Worm (Caenorhabditis elegans): Measurements from ENCODE around the gene ceeh-2.

The ceeh-2 gene

DNA sequence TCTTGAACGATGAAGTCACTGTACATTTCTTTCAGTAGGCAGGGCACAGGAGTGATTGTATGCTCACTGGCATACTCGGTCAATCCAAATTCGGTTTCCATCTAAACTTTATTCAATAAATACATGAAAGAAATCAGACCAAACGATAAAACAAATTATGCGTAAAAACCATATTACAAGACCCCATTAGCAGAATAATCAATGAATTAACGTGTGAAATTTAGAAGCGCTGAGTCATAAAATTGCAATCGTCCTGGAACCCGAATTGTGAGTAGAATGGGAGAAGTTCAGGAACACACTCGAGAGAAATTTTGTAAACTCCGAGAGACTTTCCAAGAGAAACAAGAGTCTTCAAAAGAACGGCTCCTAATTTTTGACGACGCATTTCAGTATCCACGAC is 38.3 kb downstream of the ceeh-2 start, which contains the start of gene B0024.11:
Gene B0024.11, minus strand, starts transcription at position 101 of the 400 bp plus-strand sequence.
- TF ChIP-seq aly-2 (tag; optimal IDR thresholded peaks at IDR 0.05), result no peak
- no peak for TF ChIP-seq ZK546.5 (tag; optimal IDR thresholded peaks at IDR 0.05)
- TF ChIP-seq pqm-1 (tag; optimal IDR thresholded peaks at IDR 0.05), result no peak
- no peak for TF ChIP-seq nhr-237 (tag; optimal IDR thresholded peaks at IDR 0.05)
- TF ChIP-seq ceh-9 (tag; optimal IDR thresholded peaks at IDR 0.05), result no peak
- no peak for TF ChIP-seq elt-3 (tag; optimal IDR thresholded peaks at IDR 0.05)
- no peak for TF ChIP-seq fos-1 (tag; optimal IDR thresholded peaks at IDR 0.05)
- TF ChIP-seq ceh-16 (tag; optimal IDR thresholded peaks at IDR 0.05), result no peak
- TF ChIP-seq eor-1 (tag; optimal IDR thresholded peaks at IDR 0.05), result no peak
- TF ChIP-seq R02D3.7 (tag; optimal IDR thresholded peaks at IDR 0.05), result no peak
- TF ChIP-seq nhr-28 (tag; optimal IDR thresholded peaks at IDR 0.05), result no peak
- no peak for TF ChIP-seq lin-15B (tag; optimal IDR thresholded peaks at IDR 0.05)
- TF ChIP-seq egl-5 (tag; optimal IDR thresholded peaks at IDR 0.05), result no peak
- no peak for TF ChIP-seq tbx-2 (tag; optimal IDR thresholded peaks at IDR 0.05)
- no peak for TF ChIP-seq hmg-11 (tag; optimal IDR thresholded peaks at IDR 0.05)
- TF ChIP-seq fkh-2 (tag; optimal IDR thresholded peaks at IDR 0.05), result no peak
- no peak for TF ChIP-seq jun-1 (tag; optimal IDR thresholded peaks at IDR 0.05)
- TF ChIP-seq unc-39 (tag; optimal IDR thresholded peaks at IDR 0.05), result no peak

DNA sequence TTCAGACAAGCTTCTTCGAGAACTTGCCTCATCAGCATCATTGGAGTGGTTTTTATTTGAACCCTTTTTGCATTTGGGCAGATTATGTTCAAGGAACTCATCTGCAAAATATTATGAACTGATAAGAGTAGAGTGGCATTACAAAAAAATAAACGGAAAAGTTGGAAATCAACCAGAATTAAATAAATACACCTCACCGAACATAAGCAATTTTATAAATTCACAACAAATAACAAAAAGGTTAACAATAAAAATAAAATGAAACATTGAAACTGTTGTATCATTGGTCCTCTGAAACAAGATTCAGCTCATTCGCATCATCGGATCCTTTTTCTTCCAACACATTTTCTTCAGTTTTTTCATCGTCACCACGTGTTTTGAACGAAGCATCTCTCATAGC is 40.4 kb downstream of the ceeh-2 start, which contains the start of gene asps-1:
Gene asps-1, minus strand, starts transcription at position 101 of the 400 bp plus-strand sequence.
- TF ChIP-seq nhr-23 (tag; optimal IDR thresholded peaks at IDR 0.05) (no peak), elt-2 (tag; optimal IDR thresholded peaks at IDR 0.05) (no peak), aly-2 (tag; optimal IDR thresholded peaks at IDR 0.05) (no peak), elt-1 (tag; optimal IDR thresholded peaks at IDR 0.05) (no peak), snpc-4 (tag; optimal IDR thresholded peaks at IDR 0.05) (no peak), nhr-11 (tag; optimal IDR thresholded peaks at IDR 0.05) (no peak), ceh-16 (tag; optimal IDR thresholded peaks at IDR 0.05) (no peak), unc-39 (tag; optimal IDR thresholded peaks at IDR 0.05) (no peak), lin-15B (tag; optimal IDR thresholded peaks at IDR 0.05) (no peak), zag-1 (tag; optimal IDR thresholded peaks at IDR 0.05) (no peak), fkh-10 (GFP tag; optimal IDR thresholded peaks at IDR 0.05) (no peak), nhr-28 (tag; optimal IDR thresholded peaks at IDR 0.05) (no peak), unc-62 (GFP tag; optimal IDR thresholded peaks at IDR 0.05) (no peak), fos-1 (tag; optimal IDR thresholded peaks at IDR 0.05) (no peak), pha-4 (tag; optimal IDR thresholded peaks at IDR 0.05) (no peak)

DNA sequence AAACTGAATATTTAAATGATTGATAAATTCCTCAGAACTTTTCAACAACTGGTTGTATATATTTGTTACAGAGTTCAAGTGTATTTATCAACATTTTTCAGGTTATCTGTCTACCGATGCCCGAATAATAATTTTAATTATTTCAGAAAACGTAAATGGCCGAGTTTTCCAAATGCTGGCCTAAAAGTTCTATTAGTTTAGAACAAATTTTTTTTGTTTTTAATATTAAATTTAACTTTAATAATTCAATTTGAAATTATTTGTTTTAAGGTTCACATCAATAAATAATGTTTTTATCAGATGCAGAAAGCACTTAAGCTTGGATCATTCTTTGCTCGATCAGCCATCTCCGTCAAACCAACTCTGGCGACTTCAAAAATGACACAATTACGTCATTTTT is 43.3 kb downstream of the ceeh-2 start, which contains the start of gene trx-2:
Gene trx-2, plus strand, starts transcription at position 301 of the 400 bp plus-strand sequence.
- no peak for TF ChIP-seq ceh-82 (tag; optimal IDR thresholded peaks at IDR 0.05)
- TF ChIP-seq mdl-1 (tag; optimal IDR thresholded peaks at IDR 0.05), result no peak
- TF ChIP-seq elt-1 (tag; optimal IDR thresholded peaks at IDR 0.05), result no peak
- no peak for TF ChIP-seq aly-2 (tag; optimal IDR thresholded peaks at IDR 0.05)
- TF ChIP-seq nfya-1 (tag; optimal IDR thresholded peaks at IDR 0.05; ENCODE audit: insufficient read depth), result no peak
- TF ChIP-seq R02D3.7 (tag; optimal IDR thresholded peaks at IDR 0.05), result no peak
- no peak for TF ChIP-seq ztf-4 (tag; optimal IDR thresholded peaks at IDR 0.05)
- TF ChIP-seq eor-1 (tag; optimal IDR thresholded peaks at IDR 0.05), result no peak
- no peak for TF ChIP-seq elt-3 (tag; optimal IDR thresholded peaks at IDR 0.05)
- no peak for TF ChIP-seq lin-39 (tag; optimal IDR thresholded peaks at IDR 0.05)
- no peak for TF ChIP-seq skn-1 (tag; optimal IDR thresholded peaks at IDR 0.05)
- no peak for TF ChIP-seq fkh-10 (GFP tag; optimal IDR thresholded peaks at IDR 0.05)

DNA sequence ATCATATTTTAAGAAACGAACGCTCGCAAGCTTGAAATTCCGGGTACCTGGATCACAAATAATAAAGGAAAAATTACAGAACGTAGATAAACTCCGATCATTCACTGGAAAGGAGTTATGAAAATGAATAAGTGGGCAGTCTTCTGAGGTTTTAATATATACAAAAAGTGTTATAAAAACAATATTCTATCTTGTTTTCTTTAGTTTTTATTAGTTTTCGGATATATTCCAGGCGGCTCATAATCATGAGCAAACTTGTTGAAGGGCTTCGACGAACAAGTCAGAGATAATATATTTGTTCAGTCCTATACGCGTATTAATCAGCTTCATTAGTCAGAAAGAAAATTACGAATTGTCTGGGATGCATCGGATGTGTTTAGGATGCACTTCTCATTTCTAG is 43.8 kb downstream of the ceeh-2 start, which contains the start of gene gcy-6:
Gene gcy-6, minus strand, starts transcription at position 101 of the 400 bp plus-strand sequence.
- TF ChIP-seq fkh-2 (tag; optimal IDR thresholded peaks at IDR 0.05) (no peak), nhr-11 (tag; optimal IDR thresholded peaks at IDR 0.05) (no peak), ama-1 (optimal IDR thresholded peaks at IDR 0.05) (no peak), nhr-77 (tag; optimal IDR thresholded peaks at IDR 0.05) (no peak), skn-1 (tag; optimal IDR thresholded peaks at IDR 0.05) (no peak), R02D3.7 (tag; optimal IDR thresholded peaks at IDR 0.05) (no peak), ztf-4 (tag; optimal IDR thresholded peaks at IDR 0.05) (no peak), ceh-28 (tag; optimal IDR thresholded peaks at IDR 0.05) (no peak), elt-1 (tag; optimal IDR thresholded peaks at IDR 0.05) (no peak), eor-1 (tag; optimal IDR thresholded peaks at IDR 0.05) (no peak)
